Fruit fly (Drosophila melanogaster) whole organism, embryonic: ENCODE data around the gene mask.

Source experiments
- CG10431 ChIP-seq: fragments of 200-800 bp; sonication (Bioruptor generic); optimal IDR thresholded peaks from 3 replicates; lab custom pipeline; 2018; ENCODE audit warnings: missing biosample characterization, mild to moderate bottlenecking, missing genetic modification characterization
- CG11696 ChIP-seq: fragments of 200-800 bp; sonication (Bioruptor generic); IDR thresholded peaks from 2 replicates; pipeline ENCODE4 v1.3.6; 2022; ENCODE audit warnings: missing biosample characterization, missing genetic modification characterization
- CG12236 ChIP-seq: fragments of 200-800 bp; sonication (Bioruptor generic); optimal IDR thresholded peaks from 2 replicates; lab custom pipeline; 2016; ENCODE audit warnings: missing biosample characterization, missing genetic modification characterization
- CG1792 ChIP-seq: fragments of 200-800 bp; sonication (Bioruptor generic); optimal IDR thresholded peaks from 2 replicates; lab custom pipeline; 2016; ENCODE audit warnings: missing biosample characterization, missing genetic modification characterization
- CG18764 ChIP-seq: fragments of 200-800 bp; sonication (Bioruptor generic); optimal IDR thresholded peaks from 3 replicates; lab custom pipeline; 2016; ENCODE audit warnings: missing biosample characterization, missing genetic modification characterization
- CG3281 ChIP-seq: fragments of 200-800 bp; sonication (Bioruptor generic); optimal IDR thresholded peaks from 3 replicates; lab custom pipeline; 2017; ENCODE audit warnings: missing biosample characterization, mild to moderate bottlenecking, missing genetic modification characterization
- CG4820 ChIP-seq: fragments of 200-800 bp; sonication (Bioruptor generic); optimal IDR thresholded peaks from 3 replicates; lab custom pipeline; 2016; ENCODE audit warnings: missing biosample characterization, missing genetic modification characterization
- CG6272 ChIP-seq: fragments of 200-800 bp; sonication (Bioruptor generic); IDR thresholded peaks from 2 replicates; pipeline ENCODE4 v1.3.6; 2022; ENCODE audit warnings: missing biosample characterization, missing genetic modification characterization
- CG8765 ChIP-seq: fragments of 200-800 bp; sonication (Bioruptor generic); IDR thresholded peaks from 2 replicates; pipeline ENCODE4 v1.3.6; 2022; ENCODE audit warnings: missing biosample characterization, missing genetic modification characterization
- CrebB ChIP-seq: fragments of 200-800 bp; sonication (Bioruptor generic); optimal IDR thresholded peaks from 3 replicates; lab custom pipeline; 2018; ENCODE audit warnings: missing biosample characterization, mild to moderate bottlenecking, missing genetic modification characterization
- Dad ChIP-seq: fragments of 200-800 bp; sonication (Bioruptor generic); optimal IDR thresholded peaks from 3 replicates; lab custom pipeline; 2016; ENCODE audit warnings: missing biosample characterization, missing genetic modification characterization
- Dll ChIP-seq: fragments of 200-800 bp; sonication (Bioruptor generic); IDR thresholded peaks from 4 replicates; pipeline ENCODE4 v1.3.6; 2022; ENCODE audit warnings: missing biosample characterization, missing genetic modification characterization; ENCODE audit not compliant: partially characterized antibody
- Doc3 ChIP-seq: fragments of 200-800 bp; sonication (Bioruptor generic); IDR thresholded peaks from 3 replicates; pipeline ENCODE4 v1.3.6; 2022; ENCODE audit warnings: missing biosample characterization, missing genetic modification characterization; ENCODE audit not compliant: partially characterized antibody
- H2.0 ChIP-seq: fragments of 200-800 bp; sonication (Bioruptor generic); IDR thresholded peaks from 2 replicates; pipeline ENCODE4 v1.3.6; 2022; ENCODE audit warnings: missing biosample characterization, missing genetic modification characterization
- HLH54F ChIP-seq: fragments of 200-800 bp; sonication (Bioruptor generic); optimal IDR thresholded peaks from 3 replicates; lab custom pipeline; 2016; ENCODE audit warnings: missing biosample characterization, missing genetic modification characterization
- Hey ChIP-seq: fragments of 200-800 bp; sonication (Bioruptor generic); optimal IDR thresholded peaks from 3 replicates; lab custom pipeline; 2018; ENCODE audit warnings: missing biosample characterization, mild to moderate bottlenecking, missing genetic modification characterization
- MESR4 ChIP-seq: fragments of 200-800 bp; sonication (Bioruptor generic); optimal IDR thresholded peaks from 2 replicates; lab custom pipeline; 2018; ENCODE audit warnings: missing biosample characterization, mild to moderate bottlenecking, missing genetic modification characterization, moderate library complexity
- Med ChIP-seq: fragments of 200-800 bp; sonication (Bioruptor generic); peaks from one replicate; lab custom pipeline; 2016; ENCODE audit warnings: missing biosample characterization, missing genetic modification characterization, mild to moderate bottlenecking, inconsistent platforms, moderate library complexity
- Nf-YC ChIP-seq: fragments of 200-800 bp; optimal IDR thresholded peaks from 3 replicates; lab custom pipeline; 2019; ENCODE audit warnings: missing biosample characterization, mild to moderate bottlenecking, missing genetic modification characterization, moderate library complexity
- Side ChIP-seq: fragments of 200-800 bp; sonication (Bioruptor generic); optimal IDR thresholded peaks from 2 replicates; lab custom pipeline; 2016; ENCODE audit warnings: missing biosample characterization, missing genetic modification characterization
- Sry-β ChIP-seq: fragments of 200-800 bp; sonication (Bioruptor generic); optimal IDR thresholded peaks from 2 replicates; lab custom pipeline; 2018; ENCODE audit warnings: missing biosample characterization, mild to moderate bottlenecking, missing genetic modification characterization, moderate library complexity
- ap ChIP-seq: fragments of 200-800 bp; sonication (Bioruptor generic); IDR thresholded peaks from 2 replicates; pipeline ENCODE4 v1.3.6; 2022; ENCODE audit warnings: missing biosample characterization, missing genetic modification characterization
- crc ChIP-seq: fragments of 200-800 bp; sonication (Bioruptor generic); optimal IDR thresholded peaks from 2 replicates; lab custom pipeline; 2016; ENCODE audit warnings: missing biosample characterization, missing genetic modification characterization
- da ChIP-seq: fragments of 200-800 bp; sonication (Bioruptor generic); optimal IDR thresholded peaks from 2 replicates; lab custom pipeline; 2016; ENCODE audit warnings: missing biosample characterization, missing genetic modification characterization
- dmrt11E ChIP-seq: fragments of 200-800 bp; sonication (Bioruptor generic); optimal IDR thresholded peaks from 3 replicates; lab custom pipeline; 2018; ENCODE audit warnings: missing biosample characterization, mild to moderate bottlenecking, missing genetic modification characterization, moderate library complexity
- gcm ChIP-seq: fragments of 200-800 bp; sonication (Bioruptor generic); optimal IDR thresholded peaks from 2 replicates; lab custom pipeline; 2019; ENCODE audit warnings: missing biosample characterization, mild to moderate bottlenecking, missing genetic modification characterization, moderate library complexity
- hbn ChIP-seq: fragments of 200-800 bp; sonication (Bioruptor generic); IDR thresholded peaks from 2 replicates; pipeline ENCODE4 v1.3.6; 2022; ENCODE audit warnings: missing biosample characterization, missing genetic modification characterization; ENCODE audit not compliant: partially characterized antibody
- inv ChIP-seq: fragments of 200-800 bp; sonication (Bioruptor generic); IDR thresholded peaks from 2 replicates; pipeline ENCODE4 v1.3.6; 2022; ENCODE audit warnings: missing biosample characterization, missing genetic modification characterization; ENCODE audit not compliant: partially characterized antibody
- jumu ChIP-seq: fragments of 200-800 bp; sonication (Bioruptor generic); optimal IDR thresholded peaks from 3 replicates; lab custom pipeline; 2016; ENCODE audit warnings: missing biosample characterization, missing genetic modification characterization
- maf-S ChIP-seq: fragments of 200-800 bp; sonication (Bioruptor generic); optimal IDR thresholded peaks from 2 replicates; lab custom pipeline; 2016; ENCODE audit warnings: missing biosample characterization, missing genetic modification characterization
- onecut ChIP-seq: fragments of 200-800 bp; sonication (Bioruptor generic); IDR thresholded peaks from 2 replicates; pipeline ENCODE4 v1.3.6; 2022; ENCODE audit warnings: missing biosample characterization, missing genetic modification characterization
- org-1 ChIP-seq: fragments of 200-800 bp; sonication (Bioruptor generic); optimal IDR thresholded peaks from 2 replicates; lab custom pipeline; 2017; ENCODE audit warnings: missing biosample characterization, missing genetic modification characterization
- pros ChIP-seq: fragments of 200-800 bp; sonication (Bioruptor generic); optimal IDR thresholded peaks from 3 replicates; lab custom pipeline; 2019; ENCODE audit warnings: missing biosample characterization, mild to moderate bottlenecking, missing genetic modification characterization, moderate library complexity
- repo ChIP-seq: fragments of 200-800 bp; sonication (Bioruptor generic); optimal IDR thresholded peaks from 2 replicates; lab custom pipeline; 2016; ENCODE audit warnings: missing biosample characterization, missing genetic modification characterization
- run ChIP-seq: fragments of 200-800 bp; sonication (Bioruptor generic); optimal IDR thresholded peaks from 3 replicates; lab custom pipeline; 2018; ENCODE audit warnings: missing biosample characterization, mild to moderate bottlenecking, missing genetic modification characterization
- sna ChIP-seq: fragments of 200-800 bp; sonication (Bioruptor generic); IDR thresholded peaks from 2 replicates; pipeline ENCODE4 v1.3.6; 2022; ENCODE audit warnings: missing biosample characterization, missing genetic modification characterization; ENCODE audit not compliant: partially characterized antibody
- tgo ChIP-seq: fragments of 200-800 bp; sonication (Bioruptor generic); IDR thresholded peaks from 3 replicates; pipeline ENCODE4 v1.3.6; 2022; ENCODE audit warnings: missing biosample characterization, missing genetic modification characterization
- unpg ChIP-seq: fragments of 200-800 bp; sonication (Bioruptor generic); optimal IDR thresholded peaks from 3 replicates; lab custom pipeline; 2018; ENCODE audit warnings: missing biosample characterization, mild to moderate bottlenecking, missing genetic modification characterization, moderate library complexity
- vfl ChIP-seq: fragments of 200-800 bp; sonication (Bioruptor generic); optimal IDR thresholded peaks from 2 replicates; lab custom pipeline; 2016; ENCODE audit warnings: missing biosample characterization, missing genetic modification characterization
- vvl ChIP-seq: fragments of 200-800 bp; sonication (Bioruptor generic); IDR thresholded peaks from 2 replicates; pipeline ENCODE4 v1.3.6; 2022; ENCODE audit warnings: missing biosample characterization, missing genetic modification characterization
- wek ChIP-seq: fragments of 200-800 bp; sonication (Bioruptor generic); optimal IDR thresholded peaks from 3 replicates; lab custom pipeline; 2018; ENCODE audit warnings: missing biosample characterization, mild to moderate bottlenecking, missing genetic modification characterization, moderate library complexity
- zfh1 ChIP-seq: fragments of 200-800 bp; sonication (Bioruptor generic); IDR thresholded peaks from 3 replicates; pipeline ENCODE4 v1.3.6; 2022; ENCODE audit warnings: missing biosample characterization, missing genetic modification characterization

The mask gene

DNA sequence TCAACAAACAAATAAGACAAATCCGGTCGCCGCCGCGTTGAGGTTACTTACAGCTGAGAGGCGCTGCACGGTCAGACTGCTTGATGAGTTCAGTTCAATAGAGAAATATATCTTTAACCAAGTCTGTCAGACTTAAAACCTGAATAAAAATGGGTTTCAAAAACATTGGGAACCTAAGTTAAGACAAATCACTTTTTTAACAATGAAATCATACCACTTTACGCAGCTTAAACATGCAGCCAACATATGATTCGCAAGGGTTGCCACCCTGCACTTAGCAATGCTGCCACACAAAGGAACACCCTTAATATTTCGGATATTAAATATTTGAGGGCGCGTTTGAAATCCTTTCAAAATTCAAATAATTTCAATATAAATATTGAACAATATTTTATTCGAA, 41.7 kb upstream of the mask start, which contains the start of gene CG5515 (continued):
- TF ChIP-seq H2.0 (GFP tag; lab: Robert Waterston, UW) (peak; percentile 80), unpg (peak; percentile 73), repo (GFP tag; lab: Kevin White, UChicago) (peak; percentile 54), CG6272 (GFP tag; lab: Robert Waterston, UW) (peak; percentile 80), CG10431 (GFP tag; lab: Kevin White, UChicago) (no peak), CG8765 (GFP tag; lab: Robert Waterston, UW) (peak; percentile 66), wek (peak; percentile 99), Dad (GFP tag; lab: Kevin White, UChicago) (peak; percentile 86), inv (GFP tag; lab: Robert Waterston, UW) (peak; percentile 81), MESR4 (peak; percentile 59), run (tag; lab: Kevin White, UChicago) (no peak), Doc3 (GFP tag; lab: Robert Waterston, UW) (peak; percentile 58; the same call in 1 of the 3 replicates), org-1 (GFP tag; lab: Kevin White, UChicago) (no peak), HLH54F (GFP tag; lab: Kevin White, UChicago) (peak; percentile 88), da (GFP tag; lab: Kevin White, UChicago) (peak; percentile 44), zfh1 (GFP tag; lab: Robert Waterston, UW) (peak; percentile 81; the same call in 2 of the 3 replicates), Hey (no peak), Sry-β (GFP tag; lab: Kevin White, UChicago) (no peak), hbn (peak; percentile 55; the same call in 1 of the 2 replicates), onecut (GFP tag; lab: Robert Waterston, UW) (peak; percentile 77), vvl (GFP tag; lab: Robert Waterston, UW) (peak; percentile 87), Med (GFP tag; lab: Kevin White, UChicago) (peak; percentile 97), Side (GFP tag; lab: Kevin White, UChicago) (peak; percentile 62), CG4820 (peak; percentile 59), maf-S (peak; percentile 65), sna (GFP tag; lab: Robert Waterston, UW) (peak; percentile 91), CG1792 (peak; percentile 97), jumu (peak; percentile 43), gcm (GFP tag; lab: Kevin White, UChicago) (no peak), CrebB (peak; percentile 50), dmrt11E (peak; percentile 82), vfl (GFP tag; lab: Kevin White, UChicago) (peak; percentile 47), crc (GFP tag; lab: Kevin White, UChicago) (no peak), tgo (GFP tag; lab: Robert Waterston, UW) (peak; percentile 83), CG12236 (GFP tag; lab: Kevin White, UChicago) (peak; percentile 32), CG18764 (GFP tag; lab: Kevin White, UChicago) (peak; percentile 95), Nf-YC (tag; lab: Kevin White, UChicago) (peak; percentile 58), Dll (peak; percentile 75), pros (no peak), ap (GFP tag; lab: Robert Waterston, UW) (peak; percentile 50), CG3281 (GFP tag; lab: Kevin White, UChicago) (peak; percentile 60), CG11696 (GFP tag; lab: Robert Waterston, UW) (peak; percentile 36; the same call in 1 of the 2 replicates)
